Fruit fly (Drosophila melanogaster) whole organism, pupa: ENCODE results near the gene Rm62.

ENCODE experiments used
- CG13204 ChIP-seq: fragments of 200-800 bp; sonication (Bioruptor generic); optimal IDR thresholded peaks from 2 replicates; lab custom pipeline; 2018; ENCODE audit warnings: missing biosample characterization, mild to moderate bottlenecking, missing genetic modification characterization, moderate library complexity
- CG15710 ChIP-seq: fragments of 200-800 bp; sonication (Bioruptor generic); optimal IDR thresholded peaks from 2 replicates; lab custom pipeline; 2018; ENCODE audit warnings: missing biosample characterization, mild to moderate bottlenecking, missing genetic modification characterization, moderate library complexity
- rn ChIP-seq: fragments of 200-800 bp; sonication (Bioruptor generic); IDR thresholded peaks from 2 replicates; pipeline ENCODE4 v1.3.6; 2022; ENCODE audit warnings: missing biosample characterization, missing genetic modification characterization

- TF ChIP-seq CG15710, result no peak
- TF ChIP-seq CG13204 (GFP tag; lab: Kevin White, UChicago), result no peak
- TF ChIP-seq rn (GFP tag; lab: Robert Waterston, UW), result no peak
These were observed 49.1 kb upstream of the Rm62 start, which contains the start of gene CG15580 for dm6 chr3R:6057436-6057835.
